Worm (Caenorhabditis elegans): ENCODE measurements around the gene C01G12.16.

Gene C01G12.16

ce11 chrIII:4191091-4191638 lies 30.1 kb downstream of the C01G12.16 start, which contains the start of gene dnj-16 (continued):
- TF ChIP-seq mep-1 (tag; optimal IDR thresholded peaks at IDR 0.05) (peak; percentile 60), hpl-2 (GFP tag; optimal IDR thresholded peaks at IDR 0.05) (peak; percentile 43), nhr-71 (tag; optimal IDR thresholded peaks at IDR 0.05) (peak; percentile 31), nhr-47 (tag; optimal IDR thresholded peaks at IDR 0.05) (peak; percentile 8), ceh-82 (tag; optimal IDR thresholded peaks at IDR 0.05) (peak; percentile 12 to 73 (median 14)), fos-1 (tag; optimal IDR thresholded peaks at IDR 0.05) (peak; percentile 56)

ce11 chrIII:4193659-4194103 lies 32.6 kb downstream of the C01G12.16 start, which contains the start of gene xbp-1:
xbp-1 (plus strand) TSS chrIII:4193809.
- peak; percentile 45 for TF ChIP-seq ama-1 (optimal IDR thresholded peaks at IDR 0.05)
- TF ChIP-seq efl-1 (optimal IDR thresholded peaks at IDR 0.05) = peak; percentile 76 to 86
- peak; percentile 67 to 95 for TF ChIP-seq efl-1 (GFP tag; optimal IDR thresholded peaks at IDR 0.05 in 1 of 2)
- TF ChIP-seq aly-2 (tag; optimal IDR thresholded peaks at IDR 0.05) = peak; percentile 45
- peak in 1 of 2 experiments; percentile 92 for TF ChIP-seq mdl-1 (tag; optimal IDR thresholded peaks at IDR 0.05)
- TF ChIP-seq unc-30 (tag; optimal IDR thresholded peaks at IDR 0.05) = no peak
- TF ChIP-seq nhr-76 (tag; optimal IDR thresholded peaks at IDR 0.05) = no peak
- TF ChIP-seq mep-1 (tag; optimal IDR thresholded peaks at IDR 0.05) = peak; percentile 91
- no peak for TF ChIP-seq ceh-63 (GFP tag; optimal IDR thresholded peaks at IDR 0.05)
- TF ChIP-seq nhr-85 (tag) = peak; percentile 73
- TF ChIP-seq elt-2 (tag; optimal IDR thresholded peaks at IDR 0.05) = peak; percentile 89
- TF ChIP-seq hlh-4 (tag; optimal IDR thresholded peaks at IDR 0.05) = no peak
- TF ChIP-seq sptf-1 (tag; optimal IDR thresholded peaks at IDR 0.05) = no peak
- TF ChIP-seq snpc-4 (tag; optimal IDR thresholded peaks at IDR 0.05) = peak; percentile 69
- TF ChIP-seq skn-1 (tag; optimal IDR thresholded peaks at IDR 0.05) = peak; percentile 95
- TF ChIP-seq nhr-12 (tag; optimal IDR thresholded peaks at IDR 0.05) = no peak
- TF ChIP-seq tlp-1 (tag; optimal IDR thresholded peaks at IDR 0.05) = no peak
- peak; percentile 86 for TF ChIP-seq tbx-2 (tag; optimal IDR thresholded peaks at IDR 0.05)
- no peak for TF ChIP-seq sox-4 (tag; optimal IDR thresholded peaks at IDR 0.05)
- no peak for TF ChIP-seq C04F5.9 (tag; optimal IDR thresholded peaks at IDR 0.05)
- TF ChIP-seq ztf-11 (tag; optimal IDR thresholded peaks at IDR 0.05) = peak in 1 of 2 experiments; percentile 31
- no peak for TF ChIP-seq mab-9 (GFP tag; IDR thresholded peaks at IDR 0.05)
- peak; percentile 82 for TF ChIP-seq blmp-1 (tag; optimal IDR thresholded peaks at IDR 0.05)
- peak; percentile 75 for TF ChIP-seq nhr-11 (tag; optimal IDR thresholded peaks at IDR 0.05)
- peak; percentile 64 for TF ChIP-seq unc-86 (tag; optimal IDR thresholded peaks at IDR 0.05)
- peak; percentile 94 for TF ChIP-seq fos-1 (tag; optimal IDR thresholded peaks at IDR 0.05)
- TF ChIP-seq egl-27 (tag; optimal IDR thresholded peaks at IDR 0.05) = peak in 1 of 2 experiments; percentile 65
- peak; percentile 66 for TF ChIP-seq ztf-4 (tag; optimal IDR thresholded peaks at IDR 0.05)
- peak; percentile 88 for TF ChIP-seq hpl-2 (GFP tag; optimal IDR thresholded peaks at IDR 0.05)
- peak; percentile 89 for TF ChIP-seq rnt-1 (tag; optimal IDR thresholded peaks at IDR 0.05)
- peak; percentile 78 for TF ChIP-seq swsn-7 (tag; optimal IDR thresholded peaks at IDR 0.05)
- no peak for TF ChIP-seq nhr-28 (tag; optimal IDR thresholded peaks at IDR 0.05)
- TF ChIP-seq nhr-19 (GFP tag; conservative IDR thresholded peaks at IDR 0.05) = peak; percentile 67
- peak; percentile 45 for TF ChIP-seq irx-1 (tag; optimal IDR thresholded peaks at IDR 0.05)
- TF ChIP-seq snu-23 (GFP tag; optimal IDR thresholded peaks at IDR 0.05) = peak; percentile 93
- no peak for TF ChIP-seq alr-1 (tag; optimal IDR thresholded peaks at IDR 0.05; ENCODE audit: borderline replicate concordance)
- no peak for TF ChIP-seq pag-3 (tag; optimal IDR thresholded peaks at IDR 0.05; ENCODE audit: borderline replicate concordance, insufficient read depth)
- 0 out of 2 replicates have a peak, but pooled peaks have one; percentile 31 for TF ChIP-seq unc-98 (GFP tag; IDR thresholded peaks at IDR 0.05)
- peak; percentile 54 for TF ChIP-seq dsc-1 (tag; optimal IDR thresholded peaks at IDR 0.05)
- TF ChIP-seq nhr-77 (tag; optimal IDR thresholded peaks at IDR 0.05) = peak; percentile 84
- peak; percentile 79 for TF ChIP-seq isw-1 (GFP tag; IDR thresholded peaks at IDR 0.05)
- TF ChIP-seq elt-3 (tag; optimal IDR thresholded peaks at IDR 0.05) = peak in 4 of 6 experiments; percentile 25 to 75 (median 64)
- TF ChIP-seq pqm-1 (tag; optimal IDR thresholded peaks at IDR 0.05) = peak; percentile 79
- no peak for TF ChIP-seq grh-1 (GFP tag; IDR thresholded peaks at IDR 0.05)
- no peak for TF ChIP-seq C34B4.2 (tag; optimal IDR thresholded peaks at IDR 0.05)
- TF ChIP-seq zag-1 (tag; optimal IDR thresholded peaks at IDR 0.05) = no peak
- TF ChIP-seq lsy-2 (tag; optimal IDR thresholded peaks at IDR 0.05) = peak; percentile 80 to 93
- TF ChIP-seq efl-3 (GFP tag; optimal IDR thresholded peaks at IDR 0.05) = no peak
- TF ChIP-seq ceh-82 (tag; optimal IDR thresholded peaks at IDR 0.05) = peak; percentile 86 to 94 (median 88)

All from whole organism, L1 larva.